Fruit fly (Drosophila melanogaster) whole organism, embryonic: Measurements from ENCODE around the gene CG14095.

ENCODE experiments used
- Adf1 ChIP-seq: fragments of 200-800 bp; sonication (Bioruptor generic); IDR thresholded peaks from 2 replicates; pipeline ENCODE4 v1.3.6; 2022; ENCODE audit warnings: missing biosample characterization, missing genetic modification characterization
- Blimp-1 ChIP-seq: fragments of 200-800 bp; sonication (Bioruptor generic); optimal IDR thresholded peaks from 3 replicates; lab custom pipeline; 2018; ENCODE audit warnings: missing biosample characterization, missing genetic modification characterization, mild to moderate bottlenecking, moderate library complexity, missing genetic modification reagents
- CG10267 ChIP-seq: fragments of 200-800 bp; sonication (Bioruptor generic); optimal IDR thresholded peaks from 2 replicates; lab custom pipeline; 2018; ENCODE audit warnings: missing biosample characterization, mild to moderate bottlenecking, missing genetic modification characterization, moderate library complexity
- CG10366 ChIP-seq: fragments of 200-800 bp; sonication (Bioruptor generic); IDR thresholded peaks from 2 replicates; pipeline ENCODE4 v1.3.6; 2022; ENCODE audit warnings: missing biosample characterization, missing genetic modification characterization
- CG10543 ChIP-seq: fragments of 200-800 bp; sonication (Bioruptor generic); optimal IDR thresholded peaks from 3 replicates; lab custom pipeline; 2017; ENCODE audit warnings: missing biosample characterization, mild to moderate bottlenecking, missing genetic modification characterization, moderate library complexity
- CG11085 ChIP-seq: fragments of 200-800 bp; sonication (Bioruptor generic); IDR thresholded peaks from 2 replicates; pipeline ENCODE4 v1.3.6; 2022; ENCODE audit warnings: missing biosample characterization, missing genetic modification characterization
- CG11504 ChIP-seq: fragments of 200-800 bp; sonication (Bioruptor generic); optimal IDR thresholded peaks from 3 replicates; lab custom pipeline; 2019; ENCODE audit warnings: missing biosample characterization, mild to moderate bottlenecking, missing genetic modification characterization, moderate library complexity
- CG12659 ChIP-seq: fragments of 200-800 bp; sonication (Bioruptor generic); optimal IDR thresholded peaks from 3 replicates; lab custom pipeline; 2017; ENCODE audit warnings: mild to moderate bottlenecking, missing biosample characterization, missing genetic modification reagents, missing genetic modification characterization
- CG13123 ChIP-seq: fragments of 200-800 bp; sonication (Bioruptor generic); optimal IDR thresholded peaks from 2 replicates; lab custom pipeline; 2016; ENCODE audit warnings: missing biosample characterization, missing genetic modification characterization
- CG13775 ChIP-seq: fragments of 200-800 bp; sonication (Bioruptor generic); optimal IDR thresholded peaks from 3 replicates; lab custom pipeline; 2017; ENCODE audit warnings: missing biosample characterization, mild to moderate bottlenecking, missing genetic modification characterization
- CG14050 ChIP-seq: fragments of 200-800 bp; sonication (Bioruptor generic); IDR thresholded peaks from 3 replicates; pipeline ENCODE4 v1.3.6; 2022; ENCODE audit warnings: missing biosample characterization, missing genetic modification characterization
- CG14441 ChIP-seq: fragments of 200-800 bp; sonication (Bioruptor generic); IDR thresholded peaks from 2 replicates; pipeline ENCODE4 v1.3.6; 2022; ENCODE audit warnings: missing biosample characterization, missing genetic modification characterization
- CG15479 ChIP-seq: fragments of 200-800 bp; sonication (Bioruptor generic); optimal IDR thresholded peaks from 3 replicates; lab custom pipeline; 2019; ENCODE audit warnings: missing biosample characterization, mild to moderate bottlenecking, missing genetic modification characterization, moderate library complexity
- CG15514 ChIP-seq: fragments of 200-800 bp; sonication (Bioruptor generic); optimal IDR thresholded peaks from 3 replicates; lab custom pipeline; 2017; ENCODE audit warnings: missing biosample characterization, missing genetic modification characterization, mild to moderate bottlenecking, moderate library complexity, missing genetic modification reagents
- CG15696 ChIP-seq: fragments of 200-800 bp; sonication (Bioruptor generic); optimal IDR thresholded peaks from 2 replicates; lab custom pipeline; 2019; ENCODE audit warnings: missing biosample characterization, mild to moderate bottlenecking, missing genetic modification characterization, moderate library complexity
- CG17568 ChIP-seq: fragments of 200-800 bp; sonication (Bioruptor generic); optimal IDR thresholded peaks from 2 replicates; lab custom pipeline; 2018; ENCODE audit warnings: missing biosample characterization, mild to moderate bottlenecking, missing genetic modification characterization, moderate library complexity
- CG31365 ChIP-seq: fragments of 200-800 bp; sonication (Bioruptor generic); optimal IDR thresholded peaks from 2 replicates; lab custom pipeline; 2018; ENCODE audit warnings: missing biosample characterization, mild to moderate bottlenecking, missing genetic modification characterization
- CG5180 ChIP-seq: fragments of 200-800 bp; sonication (Bioruptor generic); optimal IDR thresholded peaks from 3 replicates; lab custom pipeline; 2017; ENCODE audit warnings: missing biosample characterization, missing genetic modification characterization, mild to moderate bottlenecking, moderate library complexity, missing genetic modification reagents
- CG6689 ChIP-seq: fragments of 200-800 bp; sonication (Bioruptor generic); IDR thresholded peaks from 2 replicates; pipeline ENCODE4 v1.3.6; 2022; ENCODE audit warnings: missing biosample characterization, missing genetic modification characterization
- CG9727 ChIP-seq: fragments of 200-800 bp; sonication (Bioruptor generic); optimal IDR thresholded peaks from 3 replicates; lab custom pipeline; 2017; ENCODE audit warnings: missing biosample characterization, mild to moderate bottlenecking, missing genetic modification characterization
- CkIIα-i1 ChIP-seq: fragments of 200-800 bp; sonication (Bioruptor generic); IDR thresholded peaks from 2 replicates; pipeline ENCODE4 v1.3.6; 2022; ENCODE audit warnings: missing biosample characterization, missing genetic modification characterization
- Dbx ChIP-seq: fragments of 200-800 bp; sonication (Bioruptor generic); IDR thresholded peaks from 3 replicates; pipeline ENCODE4 v1.3.6; 2022; ENCODE audit warnings: missing biosample characterization, missing genetic modification characterization
- Drgx ChIP-seq: fragments of 200-800 bp; sonication (Bioruptor generic); IDR thresholded peaks from 2 replicates; pipeline ENCODE4 v1.3.6; 2022; ENCODE audit warnings: missing biosample characterization, missing genetic modification characterization
- Eip74EF ChIP-seq, 2 experiments: fragments of 200-800 bp in 1 of 2; fragments of >200 bp in 1 of 2; sonication (Bioruptor generic) in 1 of 2; optimal IDR thresholded peaks; 2 replicates each; lab custom pipeline; 2017 to 2019; ENCODE audit warnings: missing biosample characterization in 2 of 2, missing genetic modification characterization in 2 of 2, mild to moderate bottlenecking in 1 of 2, moderate library complexity in 1 of 2
- Gug ChIP-seq: fragments of 200-800 bp; sonication (Bioruptor generic); IDR thresholded peaks from 4 replicates; pipeline ENCODE4 v1.3.6; 2022; ENCODE audit warnings: missing biosample characterization, missing genetic modification characterization
- Hand ChIP-seq: fragments of 200-800 bp; sonication (Bioruptor generic); optimal IDR thresholded peaks from 2 replicates; lab custom pipeline; 2017; ENCODE audit warnings: mild to moderate bottlenecking, missing biosample characterization, missing genetic modification reagents, missing genetic modification characterization
- Hey ChIP-seq: fragments of 200-800 bp; sonication (Bioruptor generic); optimal IDR thresholded peaks from 3 replicates; lab custom pipeline; 2018; ENCODE audit warnings: missing biosample characterization, mild to moderate bottlenecking, missing genetic modification characterization
- Kr ChIP-seq: fragments of 200-800 bp; sonication (Bioruptor generic); optimal IDR thresholded peaks from 2 replicates; lab custom pipeline; 2017; ENCODE audit warnings: missing biosample characterization, mild to moderate bottlenecking, missing genetic modification characterization
- Lim3 ChIP-seq: fragments of 200-800 bp; sonication (Bioruptor generic); IDR thresholded peaks from 2 replicates; pipeline ENCODE4 v1.3.6; 2022; ENCODE audit warnings: missing biosample characterization, missing genetic modification characterization
- Nf-YA ChIP-seq: fragments of 200-800 bp; sonication (Bioruptor generic); IDR thresholded peaks from 2 replicates; pipeline ENCODE4 v1.3.6; 2022; ENCODE audit warnings: missing biosample characterization, missing genetic modification characterization
- Ptx1 ChIP-seq: fragments of 200-800 bp; sonication (Bioruptor generic); IDR thresholded peaks from 2 replicates; pipeline ENCODE4 v1.3.6; 2022; ENCODE audit warnings: missing biosample characterization, missing genetic modification characterization
- Rfx ChIP-seq: fragments of 200-800 bp; sonication (Bioruptor generic); IDR thresholded peaks from 2 replicates; pipeline ENCODE4 v1.3.6; 2022; ENCODE audit warnings: missing biosample characterization, missing genetic modification characterization
- Tbp ChIP-seq: fragments of >200 bp; optimal IDR thresholded peaks from 2 replicates; lab custom pipeline; 2018; ENCODE audit warnings: missing biosample characterization, missing genetic modification characterization
- ac ChIP-seq: fragments of 200-800 bp; sonication (Bioruptor generic); optimal IDR thresholded peaks from 3 replicates; lab custom pipeline; 2017; ENCODE audit warnings: missing biosample characterization, mild to moderate bottlenecking, missing genetic modification characterization
- ato ChIP-seq: fragments of 200-800 bp; sonication (Bioruptor generic); IDR thresholded peaks from 2 replicates; pipeline ENCODE4 v1.3.6; 2022; ENCODE audit warnings: missing biosample characterization, missing genetic modification characterization; ENCODE audit not compliant: partially characterized antibody
- btn ChIP-seq: fragments of 200-800 bp; sonication (Bioruptor generic); optimal IDR thresholded peaks from 2 replicates; lab custom pipeline; 2016; ENCODE audit warnings: missing biosample characterization, missing genetic modification characterization
- chif ChIP-seq, 2 experiments: fragments of 200-800 bp; sonication (Bioruptor generic); optimal IDR thresholded peaks; 3 replicates each; lab custom pipeline; 2016; ENCODE audit warnings: missing biosample characterization in 2 of 2, missing genetic modification characterization in 2 of 2
- chm ChIP-seq: fragments of 200-800 bp; sonication (Bioruptor generic); IDR thresholded peaks from 2 replicates; pipeline ENCODE4 v1.3.6; 2022; ENCODE audit warnings: missing biosample characterization, missing genetic modification characterization
- ci ChIP-seq: fragments of 200-800 bp; sonication (Bioruptor generic); IDR thresholded peaks from 3 replicates; pipeline ENCODE4 v1.3.6; 2022; ENCODE audit warnings: missing biosample characterization, missing genetic modification characterization
- croc ChIP-seq: fragments of 200-800 bp; sonication (Bioruptor generic); conservative IDR thresholded peaks from 3 replicates; pipeline ENCODE4 v1.3.6; 2022; ENCODE audit warnings: missing biosample characterization, missing genetic modification characterization
- dan ChIP-seq: fragments of 200-800 bp; sonication (Bioruptor generic); IDR thresholded peaks from 2 replicates; pipeline ENCODE4 v1.3.6; 2022; ENCODE audit warnings: missing biosample characterization, missing genetic modification characterization
- gem ChIP-seq: fragments of 200-800 bp; sonication (Bioruptor generic); optimal IDR thresholded peaks from 2 replicates; lab custom pipeline; 2019; ENCODE audit warnings: missing biosample characterization, mild to moderate bottlenecking, missing genetic modification characterization, moderate library complexity
- gro ChIP-seq: fragments of 200-800 bp; sonication (Bioruptor generic); optimal IDR thresholded peaks from 2 replicates; lab custom pipeline; 2016; ENCODE audit warnings: missing biosample characterization, missing genetic modification characterization
- gsb ChIP-seq: fragments of 200-800 bp; sonication (Bioruptor generic); IDR thresholded peaks from 2 replicates; pipeline ENCODE4 v1.3.6; 2022; ENCODE audit warnings: missing biosample characterization, missing genetic modification characterization
- gsb-n ChIP-seq: fragments of 200-800 bp; sonication (Bioruptor generic); optimal IDR thresholded peaks from 3 replicates; lab custom pipeline; 2018; ENCODE audit warnings: missing biosample characterization, mild to moderate bottlenecking, missing genetic modification characterization
- knrl ChIP-seq: fragments of 200-800 bp; sonication (Bioruptor generic); IDR thresholded peaks from 3 replicates; pipeline ENCODE4 v1.3.6; 2022; ENCODE audit warnings: missing biosample characterization, missing genetic modification characterization; ENCODE audit not compliant: partially characterized antibody
- odd ChIP-seq: fragments of 200-800 bp; sonication (Bioruptor generic); optimal IDR thresholded peaks from 2 replicates; lab custom pipeline; 2017; ENCODE audit warnings: missing biosample characterization, mild to moderate bottlenecking, missing genetic modification characterization
- otp ChIP-seq: fragments of 200-800 bp; sonication (Bioruptor generic); IDR thresholded peaks from 3 replicates; pipeline ENCODE4, ENCODE4 v1.3.6; 2022; ENCODE audit warnings: missing biosample characterization, missing genetic modification characterization
- sd ChIP-seq: fragments of 200-800 bp; sonication (Bioruptor generic); optimal IDR thresholded peaks from 3 replicates; lab custom pipeline; 2018; ENCODE audit warnings: missing biosample characterization, mild to moderate bottlenecking, missing genetic modification characterization, moderate library complexity
- tup ChIP-seq: fragments of 200-800 bp; sonication (Bioruptor generic); optimal IDR thresholded peaks from 2 replicates; lab custom pipeline; 2016; ENCODE audit warnings: missing biosample characterization, mild to moderate bottlenecking, missing genetic modification characterization, moderate library complexity
- vvl ChIP-seq: fragments of 200-800 bp; sonication (Bioruptor generic); IDR thresholded peaks from 2 replicates; pipeline ENCODE4 v1.3.6; 2022; ENCODE audit warnings: missing biosample characterization, missing genetic modification characterization

Gene CG14095

dm6 chr3L:19495991-19496588, 31.5 kb upstream of the CG14095 start:
- no peak for TF ChIP-seq knrl
- no peak for TF ChIP-seq Drgx (GFP tag; lab: Robert Waterston, UW)
- no peak for TF ChIP-seq CkIIα-i1 (GFP tag; lab: Robert Waterston, UW)
- no peak for TF ChIP-seq CG14441 (GFP tag; lab: Robert Waterston, UW)
- TF ChIP-seq sd (tag; lab: Kevin White, UChicago) = peak; percentile 24
- TF ChIP-seq chif (GFP tag; optimal IDR thresholded peaks at IDR 0.05; lab: Kevin White, UChicago) = no peak
- peak; percentile 26 for TF ChIP-seq gem (tag; lab: Kevin White, UChicago)
- TF ChIP-seq CG6689 (GFP tag; lab: Robert Waterston, UW) = no peak
- no peak for TF ChIP-seq otp
- peak; percentile 15 for TF ChIP-seq CG17568 (GFP tag; lab: Kevin White, UChicago)
- TF ChIP-seq Hand = peak; percentile 14
- no peak for TF ChIP-seq CG13123 (GFP tag; lab: Kevin White, UChicago)
- TF ChIP-seq CG10366 (GFP tag; lab: Robert Waterston, UW) = no peak
- no peak for TF ChIP-seq btn (GFP tag; lab: Kevin White, UChicago)
- TF ChIP-seq CG11085 (GFP tag; lab: Robert Waterston, UW) = no peak
- TF ChIP-seq odd = peak; percentile 22
- TF ChIP-seq Tbp (GFP tag; lab: Kevin White, UChicago) = no peak
- TF ChIP-seq Kr (GFP tag; lab: Kevin White, UChicago) = no peak
- no peak for TF ChIP-seq Dbx (GFP tag; lab: Robert Waterston, UW)
- TF ChIP-seq Nf-YA (GFP tag; lab: Robert Waterston, UW) = no peak
- TF ChIP-seq chm = no peak
- TF ChIP-seq CG14050 (GFP tag; lab: Robert Waterston, UW) = no peak
- no peak for TF ChIP-seq gsb (GFP tag; lab: Robert Waterston, UW)
- no peak for TF ChIP-seq CG13775 (GFP tag; lab: Kevin White, UChicago)
- no peak for TF ChIP-seq tup (GFP tag; lab: Kevin White, UChicago)
- no peak for TF ChIP-seq Blimp-1 (GFP tag; lab: Kevin White, UChicago)
- no peak for TF ChIP-seq CG9727 (GFP tag; lab: Kevin White, UChicago)
- no peak for TF ChIP-seq dan (GFP tag; lab: Robert Waterston, UW)
- TF ChIP-seq gro (GFP tag; lab: Kevin White, UChicago) = no peak
- no peak for TF ChIP-seq CG5180 (GFP tag; lab: Kevin White, UChicago)
- TF ChIP-seq Lim3 = no peak
- TF ChIP-seq CG10543 (GFP tag; lab: Kevin White, UChicago) = peak; percentile 9
- no peak for TF ChIP-seq Hey (tag; lab: Kevin White, UChicago)
- peak; percentile 2 for TF ChIP-seq CG12659 (GFP tag; lab: Kevin White, UChicago)
- no peak for TF ChIP-seq ci (GFP tag; lab: Robert Waterston, UW)
- no peak for TF ChIP-seq croc (GFP tag; lab: Robert Waterston, UW)
- peak; percentile 0 for TF ChIP-seq CG31365 (tag; lab: Kevin White, UChicago)
- no peak for TF ChIP-seq ato (GFP tag; lab: Robert Waterston, UW)
- TF ChIP-seq CG11504 (tag; lab: Kevin White, UChicago) = peak; percentile 13
- TF ChIP-seq Adf1 = no peak
- no peak for TF ChIP-seq ac (GFP tag; lab: Kevin White, UChicago)
- no peak for TF ChIP-seq CG15479
- no peak for TF ChIP-seq Rfx (GFP tag; lab: Robert Waterston, UW)
- no peak for TF ChIP-seq Gug (GFP tag; lab: Robert Waterston, UW)
- TF ChIP-seq CG15514 (GFP tag; lab: Kevin White, UChicago) = peak; percentile 28
- TF ChIP-seq Eip74EF (GFP tag; optimal IDR thresholded peaks at IDR 0.05; lab: Kevin White, UChicago) = no peak
- no peak for TF ChIP-seq gsb-n (tag; lab: Kevin White, UChicago)
- TF ChIP-seq CG10267 (tag; lab: Kevin White, UChicago) = no peak
- no peak for TF ChIP-seq Ptx1 (GFP tag; lab: Robert Waterston, UW)
- no peak for TF ChIP-seq vvl
- TF ChIP-seq CG15696 (tag; lab: Kevin White, UChicago) = no peak
